Worm (Caenorhabditis elegans) whole organism, L1 larva: ENCODE measurements around the gene Y37D8A.8.

ENCODE experiments used
- C16A3.4 ChIP-seq: fragments of 150-350 bp; optimal IDR thresholded peaks from 2 replicates; lab custom pipeline; 2014; ENCODE audit warnings: missing biosample characterization, missing genetic modification characterization
- ama-1 ChIP-seq: fragments of 150-350 bp; optimal IDR thresholded peaks from 2 replicates; lab custom pipeline; 2014
- blmp-1 ChIP-seq: fragments of 150-350 bp; optimal IDR thresholded peaks from 2 replicates; lab custom pipeline; 2014; ENCODE audit warnings: missing biosample characterization, missing genetic modification characterization
- dpl-1 ChIP-seq, 3 experiments: fragments of 150-350 bp in 2 of 3; sonication (generic microtip) in 1 of 3; optimal IDR thresholded peaks; 2 replicates each; lab custom pipeline; 2014 to 2017; ENCODE audit warnings: missing biosample characterization in 3 of 3, missing genetic modification characterization in 3 of 3, missing genetic modification reagents in 3 of 3
- dsc-1 ChIP-seq: sonication (generic microtip); optimal IDR thresholded peaks from 2 replicates; lab custom pipeline; 2016; ENCODE audit warnings: mild to moderate bottlenecking, missing genetic modification characterization, missing compliant biosample characterization
- efl-1 ChIP-seq, 4 experiments: fragments of 150-350 bp; optimal IDR thresholded peaks in 3 of 4; peaks in 1 of 4; 1 replicate in 1 of 4; 2 replicates in 3 of 4; lab custom pipeline; 2014; ENCODE audit warnings: missing biosample characterization in 2 of 4, missing genetic modification characterization in 2 of 4, missing genetic modification reagents in 2 of 4
- efl-3 ChIP-seq: fragments of 200-800 bp; sonication (Bioruptor generic); optimal IDR thresholded peaks from 2 replicates; lab custom pipeline; 2018; ENCODE audit warnings: mild to moderate bottlenecking, missing genetic modification characterization, missing compliant biosample characterization
- egl-13 ChIP-seq: sonication (generic microtip); optimal IDR thresholded peaks from 2 replicates; lab custom pipeline; 2016; ENCODE audit warnings: missing genotype, missing genetic modification reagents, missing genetic modification characterization, missing compliant biosample characterization
- egl-27 ChIP-seq, 2 experiments: fragments of 150-350 bp in 1 of 2; sonication (generic microtip); optimal IDR thresholded peaks; 3 replicates each; lab custom pipeline; 2017 to 2018; ENCODE audit warnings: missing biosample characterization in 2 of 2, missing genetic modification characterization in 2 of 2, missing genetic modification reagents in 2 of 2
- elt-2 ChIP-seq: sonication (generic microtip); optimal IDR thresholded peaks from 2 replicates; lab custom pipeline; 2016; ENCODE audit warnings: missing genetic modification characterization, mild to moderate bottlenecking, inconsistent platforms, missing compliant biosample characterization, missing genetic modification reagents
- elt-3 ChIP-seq, 6 experiments: fragments of 150-350 bp in 1 of 6; sonication (generic microtip); optimal IDR thresholded peaks; 2 replicates each; lab custom pipeline; 2017 to 2018; ENCODE audit warnings: missing biosample characterization in 6 of 6, missing genetic modification characterization in 6 of 6, inconsistent platforms in 1 of 6
- fkh-10 ChIP-seq: sonication (generic microtip); optimal IDR thresholded peaks from 2 replicates; lab custom pipeline; 2017; ENCODE audit warnings: missing biosample characterization, missing genetic modification reagents, missing genetic modification characterization
- fkh-4 ChIP-seq: sonication (generic microtip); optimal IDR thresholded peaks from 2 replicates; lab custom pipeline; 2016; ENCODE audit warnings: missing compliant biosample characterization, missing genetic modification characterization, borderline replicate concordance
- fkh-8 ChIP-seq: sonication (generic microtip); optimal IDR thresholded peaks from 2 replicates; lab custom pipeline; 2016; ENCODE audit warnings: mild to moderate bottlenecking, missing genetic modification characterization, missing compliant biosample characterization
- grh-1 ChIP-seq: fragments of 200-800 bp; sonication (Bioruptor generic); IDR thresholded peaks from 2 replicates; pipeline ENCODE4 v1.3.6; 2022; ENCODE audit warnings: missing genetic modification reagents, missing genetic modification characterization, missing compliant biosample characterization
- isw-1 ChIP-seq: fragments of 200-800 bp; sonication (Bioruptor generic); IDR thresholded peaks from 2 replicates; pipeline ENCODE4 v1.3.6; 2022; ENCODE audit warnings: missing genetic modification characterization, missing compliant biosample characterization
- jun-1 ChIP-seq: fragments of 150-350 bp; optimal IDR thresholded peaks from 2 replicates; lab custom pipeline; 2014; ENCODE audit warnings: missing biosample characterization, missing genetic modification reagents, missing genetic modification characterization
- lin-13 ChIP-seq: fragments of 150-350 bp; optimal IDR thresholded peaks from 2 replicates; lab custom pipeline; 2014; ENCODE audit warnings: missing biosample characterization, missing genetic modification reagents, missing genetic modification characterization
- lin-14 ChIP-seq: fragments of 200-800 bp; sonication (Bioruptor generic); optimal IDR thresholded peaks from 2 replicates; lab custom pipeline; 2018; ENCODE audit warnings: mild to moderate bottlenecking, missing genetic modification characterization, moderate library complexity, missing compliant biosample characterization
- lin-35 ChIP-seq, 2 experiments: fragments of 150-350 bp; optimal IDR thresholded peaks; 2 replicates each; lab custom pipeline; 2014; ENCODE audit warnings: missing biosample characterization in 2 of 2, missing genetic modification characterization in 2 of 2, missing genetic modification reagents in 2 of 2
- lin-39 ChIP-seq: fragments of 150-350 bp; optimal IDR thresholded peaks from 2 replicates; lab custom pipeline; 2014; ENCODE audit warnings: missing biosample characterization, missing genetic modification reagents, missing genetic modification characterization
- lsy-2 ChIP-seq, 2 experiments: fragments of 150-350 bp; optimal IDR thresholded peaks; 2 replicates each; lab custom pipeline; 2014; ENCODE audit warnings: missing biosample characterization in 2 of 2, missing genetic modification characterization in 2 of 2
- mab-9 ChIP-seq: fragments of 200-800 bp; sonication (Bioruptor generic); IDR thresholded peaks from 2 replicates; pipeline ENCODE4 v1.3.6; 2022; ENCODE audit warnings: missing genetic modification reagents, missing genetic modification characterization, missing compliant biosample characterization
- mdl-1 ChIP-seq, 2 experiments: fragments of 150-350 bp; optimal IDR thresholded peaks; 2 replicates each; lab custom pipeline; 2014 to 2017; ENCODE audit warnings: missing biosample characterization in 2 of 2, missing genetic modification characterization in 2 of 2, inconsistent platforms in 1 of 2
- mep-1 ChIP-seq: fragments of 150-350 bp; optimal IDR thresholded peaks from 2 replicates; lab custom pipeline; 2014; ENCODE audit warnings: missing biosample characterization, missing genetic modification characterization
- nhr-11 ChIP-seq: fragments of 150-350 bp; optimal IDR thresholded peaks from 2 replicates; lab custom pipeline; 2014; ENCODE audit warnings: missing biosample characterization, missing genetic modification characterization
- nhr-20 ChIP-seq: sonication (generic microtip); optimal IDR thresholded peaks from 2 replicates; lab custom pipeline; 2016; ENCODE audit warnings: mild to moderate bottlenecking, missing genetic modification characterization, missing compliant biosample characterization
- nhr-28 ChIP-seq: fragments of 150-350 bp; optimal IDR thresholded peaks from 2 replicates; lab custom pipeline; 2014; ENCODE audit warnings: missing biosample characterization, missing genetic modification characterization
- nhr-47 ChIP-seq: sonication (generic microtip); optimal IDR thresholded peaks from 2 replicates; lab custom pipeline; 2016; ENCODE audit warnings: mild to moderate bottlenecking, missing genetic modification characterization, moderate library complexity, missing compliant biosample characterization
- nhr-85 ChIP-seq: sonication (generic microtip); peaks from one replicate; lab custom pipeline; 2016; ENCODE audit warnings: missing genetic modification characterization, inconsistent platforms, missing compliant biosample characterization
- nhr-90 ChIP-seq: sonication (generic microtip); optimal IDR thresholded peaks from 2 replicates; lab custom pipeline; 2016; ENCODE audit warnings: mild to moderate bottlenecking, missing genetic modification characterization, missing compliant biosample characterization; ENCODE audit not compliant: poor library complexity
- pag-3 ChIP-seq: sonication (generic microtip); optimal IDR thresholded peaks from 2 replicates; lab custom pipeline; 2017; ENCODE audit warnings: missing genetic modification characterization, mild to moderate bottlenecking, missing compliant biosample characterization, antibody characterized with exemption, borderline replicate concordance; ENCODE audit not compliant: insufficient read depth
- pqm-1 ChIP-seq: sonication (generic microtip); optimal IDR thresholded peaks from 3 replicates; lab custom pipeline; 2017; ENCODE audit warnings: missing biosample characterization, missing genetic modification characterization
- rnt-1 ChIP-seq: sonication (generic microtip); optimal IDR thresholded peaks from 2 replicates; lab custom pipeline; 2016; ENCODE audit warnings: mild to moderate bottlenecking, missing genetic modification characterization, moderate library complexity, missing compliant biosample characterization
- skn-1 ChIP-seq: fragments of 150-350 bp; optimal IDR thresholded peaks from 2 replicates; lab custom pipeline; 2014; ENCODE audit warnings: missing biosample characterization, missing genetic modification characterization
- snu-23 ChIP-seq: sonication (generic microtip); optimal IDR thresholded peaks from 2 replicates; lab custom pipeline; 2016; ENCODE audit warnings: missing genetic modification characterization, missing compliant biosample characterization
- sox-4 ChIP-seq: sonication (generic microtip); optimal IDR thresholded peaks from 2 replicates; lab custom pipeline; 2016; ENCODE audit warnings: missing genetic modification characterization, missing compliant biosample characterization
- sptf-1 ChIP-seq: fragments of 150-350 bp; optimal IDR thresholded peaks from 2 replicates; lab custom pipeline; 2014; ENCODE audit warnings: missing biosample characterization, missing genetic modification characterization
- sup-37 ChIP-seq: fragments of 200-800 bp; sonication (Bioruptor generic); optimal IDR thresholded peaks from 2 replicates; lab custom pipeline; 2018; ENCODE audit warnings: mild to moderate bottlenecking, missing genetic modification characterization, missing compliant biosample characterization
- unc-130 ChIP-seq: fragments of 150-350 bp; optimal IDR thresholded peaks from 2 replicates; lab custom pipeline; 2017; ENCODE audit warnings: missing biosample characterization, missing genetic modification characterization, inconsistent platforms
- unc-62 ChIP-seq: fragments of 150-350 bp; optimal IDR thresholded peaks from 2 replicates; lab custom pipeline; 2014; ENCODE audit warnings: missing biosample characterization, missing genetic modification reagents, missing genetic modification characterization
- vab-15 ChIP-seq: sonication (generic microtip); optimal IDR thresholded peaks from 2 replicates; lab custom pipeline; 2017; ENCODE audit warnings: missing genotype, mild to moderate bottlenecking, missing genetic modification characterization, missing compliant biosample characterization
- xbp-1 ChIP-seq: sonication (generic microtip); optimal IDR thresholded peaks from 2 replicates; lab custom pipeline; 2016; ENCODE audit warnings: missing genetic modification characterization, missing compliant biosample characterization
- zip-4 ChIP-seq: fragments of 200-800 bp; sonication (Bioruptor generic); optimal IDR thresholded peaks from 2 replicates; lab custom pipeline; 2018; ENCODE audit warnings: mild to moderate bottlenecking, missing genetic modification characterization, moderate library complexity, missing compliant biosample characterization
- ztf-11 ChIP-seq, 2 experiments: sonication (generic microtip); optimal IDR thresholded peaks; 2 replicates each; lab custom pipeline; 2016 to 2017; ENCODE audit warnings: missing genetic modification characterization in 2 of 2, missing biosample characterization in 1 of 2, missing compliant biosample characterization in 1 of 2
- ztf-4 ChIP-seq: fragments of 150-350 bp; optimal IDR thresholded peaks from 2 replicates; lab custom pipeline; 2014; ENCODE audit warnings: missing biosample characterization, missing genetic modification characterization

The Y37D8A.8 gene

ce11 chrIII:12838913-12839366 lies 25.8 kb upstream of the Y37D8A.8 start, which contains the start of gene Y37D8A.4 (continued):
- TF ChIP-seq elt-3 (tag; optimal IDR thresholded peaks at IDR 0.05; lab: Kevin White, UChicago), result peak in 1 of 6 experiments; percentile 41
- peak; percentile 28 for TF ChIP-seq unc-130 (tag; lab: Kevin White, UChicago)
- peak; percentile 58 for TF ChIP-seq blmp-1 (tag; lab: Kevin White, UChicago)
- TF ChIP-seq nhr-47 (tag; lab: Kevin White, UChicago), result no peak
- TF ChIP-seq pag-3, result no peak
- no peak for TF ChIP-seq ama-1
- no peak for TF ChIP-seq ztf-11 (tag; optimal IDR thresholded peaks at IDR 0.05; lab: Kevin White, UChicago)
- TF ChIP-seq nhr-28 (tag; lab: Kevin White, UChicago), result no peak
- no peak for TF ChIP-seq sup-37
- peak; percentile 22 for TF ChIP-seq elt-2 (tag; lab: Kevin White, UChicago)
- TF ChIP-seq vab-15 (tag; lab: Kevin White, UChicago), result peak; percentile 13
- TF ChIP-seq pqm-1 (tag; lab: Kevin White, UChicago), result no peak
- TF ChIP-seq nhr-85, result peak; percentile 90
- no peak for TF ChIP-seq egl-13 (tag; lab: Kevin White, UChicago)
- no peak for TF ChIP-seq isw-1 (GFP tag; lab: Robert Waterston, UW)

ce11 chrIII:12840204-12840603 lies 24.5 kb upstream of the Y37D8A.8 start:
- TF ChIP-seq nhr-47 (tag; lab: Kevin White, UChicago) (no peak), efl-1 (optimal IDR thresholded peaks at IDR 0.05; lab: Kevin White, UChicago) (no peak), efl-1 (GFP tag; optimal IDR thresholded peaks at IDR 0.05 in 1 of 2; lab: Kevin White, UChicago) (peak in 1 of 2 experiments; percentile 38)

ce11 chrIII:12841328-12841727 lies 23.4 kb upstream of the Y37D8A.8 start:
- TF ChIP-seq lin-14 (GFP tag; lab: Kevin White, UChicago) (peak; percentile 92), efl-3 (GFP tag; lab: Kevin White, UChicago) (no peak), egl-13 (tag; lab: Kevin White, UChicago) (peak; percentile 79), nhr-90 (tag; lab: Kevin White, UChicago) (peak; percentile 68), zip-4 (GFP tag; lab: Kevin White, UChicago) (no peak), rnt-1 (tag; lab: Kevin White, UChicago) (no peak), blmp-1 (tag; lab: Kevin White, UChicago) (peak; percentile 92), unc-62 (GFP tag; lab: Kevin White, UChicago) (no peak), lin-39 (peak; percentile 18), sup-37 (no peak), nhr-20 (tag; lab: Kevin White, UChicago) (peak; percentile 73), sptf-1 (no peak), mep-1 (tag; lab: Kevin White, UChicago) (peak; percentile 64), elt-2 (tag; lab: Kevin White, UChicago) (peak; percentile 36), grh-1 (GFP tag; lab: Robert Waterston, UW) (no peak), ztf-4 (tag; lab: Kevin White, UChicago) (peak; percentile 19), nhr-47 (tag; lab: Kevin White, UChicago) (peak; percentile 82), nhr-11 (peak; percentile 59), dpl-1 (GFP tag; optimal IDR thresholded peaks at IDR 0.05; lab: Kevin White, UChicago) (peak; percentile 22 to 34 (median 28)), egl-27 (tag; optimal IDR thresholded peaks at IDR 0.05; lab: Kevin White, UChicago) (peak in 1 of 2 experiments; percentile 40), mdl-1 (tag; optimal IDR thresholded peaks at IDR 0.05; lab: Kevin White, UChicago) (peak in 1 of 2 experiments; percentile 9), xbp-1 (peak; percentile 18), lin-13 (GFP tag; lab: Kevin White, UChicago) (peak; percentile 55), fkh-4 (tag; lab: Kevin White, UChicago) (no peak), snu-23 (GFP tag; lab: Kevin White, UChicago) (peak; percentile 50), lsy-2 (tag; optimal IDR thresholded peaks at IDR 0.05; lab: Kevin White, UChicago) (peak; percentile 55 to 61), jun-1 (tag; lab: Kevin White, UChicago) (peak; percentile 32), isw-1 (GFP tag; lab: Robert Waterston, UW) (no peak), fkh-8 (peak; percentile 85), mab-9 (GFP tag; lab: Robert Waterston, UW) (no peak), skn-1 (tag; lab: Kevin White, UChicago) (peak; percentile 30), sox-4 (tag; lab: Kevin White, UChicago) (peak; percentile 3), elt-3 (tag; optimal IDR thresholded peaks at IDR 0.05; lab: Kevin White, UChicago) (peak in 2 of 6 experiments; percentile 26 to 62), dsc-1 (tag; lab: Kevin White, UChicago) (peak; percentile 47), lin-35 (GFP tag; optimal IDR thresholded peaks at IDR 0.05; lab: Kevin White, UChicago) (peak; percentile 40 to 46), fkh-10 (GFP tag; lab: Kevin White, UChicago) (peak; percentile 8), nhr-85 (peak; percentile 98), C16A3.4 (tag; lab: Kevin White, UChicago) (peak; percentile 21)
